Fruit fly (Drosophila melanogaster) whole organism, embryonic: Measurements from ENCODE around the gene CG18131.

Experiments
- Ada2b ChIP-seq: fragments of 200-800 bp; sonication (Bioruptor generic); IDR thresholded peaks from 2 replicates; pipeline ENCODE4 v1.3.6; 2022; ENCODE audit warnings: missing biosample characterization, missing genetic modification characterization
- Aef1 ChIP-seq: fragments of 200-800 bp; sonication (Bioruptor generic); IDR thresholded peaks from 3 replicates; pipeline ENCODE4 v1.3.6; 2022; ENCODE audit warnings: missing biosample characterization, missing genetic modification characterization
- Antp ChIP-seq: fragments of 200-800 bp; sonication (Bioruptor generic); optimal IDR thresholded peaks from 3 replicates; lab custom pipeline; 2016; ENCODE audit warnings: missing biosample characterization, missing genetic modification characterization
- CG10267 ChIP-seq: fragments of 200-800 bp; sonication (Bioruptor generic); optimal IDR thresholded peaks from 2 replicates; lab custom pipeline; 2018; ENCODE audit warnings: missing biosample characterization, mild to moderate bottlenecking, missing genetic modification characterization, moderate library complexity
- CG10431 ChIP-seq: fragments of 200-800 bp; sonication (Bioruptor generic); optimal IDR thresholded peaks from 3 replicates; lab custom pipeline; 2018; ENCODE audit warnings: missing biosample characterization, mild to moderate bottlenecking, missing genetic modification characterization
- CG10543 ChIP-seq: fragments of 200-800 bp; sonication (Bioruptor generic); optimal IDR thresholded peaks from 3 replicates; lab custom pipeline; 2017; ENCODE audit warnings: missing biosample characterization, mild to moderate bottlenecking, missing genetic modification characterization, moderate library complexity
- CG10565 ChIP-seq: fragments of 200-800 bp; sonication (Bioruptor generic); optimal IDR thresholded peaks from 3 replicates; lab custom pipeline; 2016; ENCODE audit warnings: missing biosample characterization, mild to moderate bottlenecking, missing genetic modification characterization
- CG13894 ChIP-seq: fragments of 200-800 bp; sonication (Bioruptor generic); optimal IDR thresholded peaks from 3 replicates; lab custom pipeline; 2018; ENCODE audit warnings: missing biosample characterization, mild to moderate bottlenecking, missing genetic modification characterization, moderate library complexity
- CG16863 ChIP-seq: fragments of 200-800 bp; sonication (Bioruptor generic); optimal IDR thresholded peaks from 3 replicates; lab custom pipeline; 2016; ENCODE audit warnings: missing biosample characterization, missing genetic modification characterization
- CG2120 ChIP-seq: fragments of 200-800 bp; sonication (Bioruptor generic); optimal IDR thresholded peaks from 3 replicates; lab custom pipeline; 2016; ENCODE audit warnings: missing biosample characterization, missing genetic modification characterization
- CG31441 ChIP-seq: fragments of 200-800 bp; sonication (Bioruptor generic); IDR thresholded peaks from 2 replicates; pipeline ENCODE4 v1.3.6; 2022; ENCODE audit warnings: missing biosample characterization, missing genetic modification characterization
- CG33213 ChIP-seq: fragments of 200-800 bp; sonication (Bioruptor generic); optimal IDR thresholded peaks from 3 replicates; lab custom pipeline; 2016; ENCODE audit warnings: missing biosample characterization, missing genetic modification characterization
- CG4820 ChIP-seq: fragments of 200-800 bp; sonication (Bioruptor generic); optimal IDR thresholded peaks from 3 replicates; lab custom pipeline; 2016; ENCODE audit warnings: missing biosample characterization, missing genetic modification characterization
- CG6854 ChIP-seq: fragments of 200-800 bp; sonication (Bioruptor generic); optimal IDR thresholded peaks from 3 replicates; lab custom pipeline; 2017; ENCODE audit warnings: missing biosample characterization, mild to moderate bottlenecking, missing genetic modification characterization
- CG8290 ChIP-seq, 3 experiments: fragments of 200-800 bp; sonication (Bioruptor generic); optimal IDR thresholded peaks; 2 replicates each; lab custom pipeline; 2016 to 2019; ENCODE audit warnings: missing biosample characterization in 3 of 3, missing genetic modification characterization in 3 of 3, mild to moderate bottlenecking in 2 of 3, moderate library complexity in 1 of 3
- CoRest ChIP-seq: fragments of 200-800 bp; sonication (Bioruptor generic); optimal IDR thresholded peaks from 3 replicates; lab custom pipeline; 2018; ENCODE audit warnings: missing biosample characterization, mild to moderate bottlenecking, missing genetic modification characterization, moderate library complexity
- Dbx ChIP-seq: fragments of 200-800 bp; sonication (Bioruptor generic); IDR thresholded peaks from 3 replicates; pipeline ENCODE4 v1.3.6; 2022; ENCODE audit warnings: missing biosample characterization, missing genetic modification characterization
- Deaf1 ChIP-seq: fragments of 200-800 bp; optimal IDR thresholded peaks from 3 replicates; lab custom pipeline; 2019; ENCODE audit warnings: missing biosample characterization, mild to moderate bottlenecking, missing genetic modification characterization, moderate library complexity
- Doc2 ChIP-seq: fragments of 200-800 bp; sonication (Bioruptor generic); IDR thresholded peaks from 2 replicates; pipeline ENCODE4 v1.3.6; 2022; ENCODE audit warnings: missing biosample characterization, missing genetic modification characterization
- Eip74EF ChIP-seq, 2 experiments: fragments of 200-800 bp in 1 of 2; fragments of >200 bp in 1 of 2; sonication (Bioruptor generic) in 1 of 2; optimal IDR thresholded peaks; 2 replicates each; lab custom pipeline; 2017 to 2019; ENCODE audit warnings: missing biosample characterization in 2 of 2, missing genetic modification characterization in 2 of 2, mild to moderate bottlenecking in 1 of 2, moderate library complexity in 1 of 2
- HLH3B ChIP-seq: fragments of 200-800 bp; sonication (Bioruptor generic); IDR thresholded peaks from 2 replicates; pipeline ENCODE4 v1.3.6; 2022; ENCODE audit warnings: missing biosample characterization, missing genetic modification characterization
- Hey ChIP-seq: fragments of 200-800 bp; sonication (Bioruptor generic); optimal IDR thresholded peaks from 3 replicates; lab custom pipeline; 2018; ENCODE audit warnings: missing biosample characterization, mild to moderate bottlenecking, missing genetic modification characterization
- HmgD ChIP-seq: fragments of 200-800 bp; sonication (Bioruptor generic); optimal IDR thresholded peaks from 3 replicates; lab custom pipeline; 2016; ENCODE audit warnings: missing biosample characterization, missing genetic modification characterization
- Lhr ChIP-seq: fragments of 200-800 bp; sonication (Bioruptor generic); optimal IDR thresholded peaks from 3 replicates; lab custom pipeline; 2017; ENCODE audit warnings: mild to moderate bottlenecking, missing biosample characterization, missing genetic modification reagents, missing genetic modification characterization
- Meics ChIP-seq: fragments of 200-800 bp; sonication (Bioruptor generic); optimal IDR thresholded peaks from 2 replicates; lab custom pipeline; 2017; ENCODE audit warnings: missing biosample characterization, mild to moderate bottlenecking, missing genetic modification characterization
- Pdp1 ChIP-seq, 2 experiments: fragments of 200-800 bp; sonication (Bioruptor generic); optimal IDR thresholded peaks; 3 replicates each; lab custom pipeline; 2016; ENCODE audit warnings: missing biosample characterization in 2 of 2, missing genetic modification characterization in 2 of 2, mild to moderate bottlenecking in 1 of 2, moderate library complexity in 1 of 2
- Tbp ChIP-seq: fragments of >200 bp; optimal IDR thresholded peaks from 2 replicates; lab custom pipeline; 2018; ENCODE audit warnings: missing biosample characterization, missing genetic modification characterization
- Trl ChIP-seq, 3 experiments: fragments of >200 bp in 2 of 3; fragments of 200-800 bp in 1 of 3; sonication (Bioruptor generic) in 1 of 3; optimal IDR thresholded peaks; 2 replicates in 1 of 3; 3 replicates in 2 of 3; lab custom pipeline; 2016 to 2017; ENCODE audit warnings: missing biosample characterization in 1 of 3, missing genetic modification characterization in 1 of 3
- Xrp1 ChIP-seq: fragments of 200-800 bp; sonication (Bioruptor generic); IDR thresholded peaks from 2 replicates; pipeline ENCODE4 v1.3.6; 2022; ENCODE audit warnings: missing biosample characterization, missing genetic modification characterization
- ash1 ChIP-seq: fragments of 200-800 bp; sonication (Bioruptor generic); optimal IDR thresholded peaks from 2 replicates; lab custom pipeline; 2018; ENCODE audit warnings: missing biosample characterization, mild to moderate bottlenecking, missing genetic modification characterization
- cas ChIP-seq: fragments of 200-800 bp; sonication (Bioruptor generic); IDR thresholded peaks from 2 replicates; pipeline ENCODE4 v1.3.6; 2022; ENCODE audit warnings: missing biosample characterization, missing genetic modification characterization
- cato ChIP-seq: fragments of 200-800 bp; sonication (Bioruptor generic); optimal IDR thresholded peaks from 2 replicates; lab custom pipeline; 2016; ENCODE audit warnings: missing biosample characterization, missing genetic modification characterization, borderline replicate concordance
- caup ChIP-seq: fragments of 200-800 bp; sonication (Bioruptor generic); optimal IDR thresholded peaks from 3 replicates; lab custom pipeline; 2017; ENCODE audit warnings: missing biosample characterization, mild to moderate bottlenecking, missing genetic modification characterization, moderate library complexity; ENCODE audit not compliant: severe bottlenecking
- da ChIP-seq: fragments of 200-800 bp; sonication (Bioruptor generic); optimal IDR thresholded peaks from 2 replicates; lab custom pipeline; 2016; ENCODE audit warnings: missing biosample characterization, missing genetic modification characterization
- dm ChIP-seq: fragments of 200-800 bp; sonication (Bioruptor generic); optimal IDR thresholded peaks from 3 replicates; lab custom pipeline; 2016; ENCODE audit warnings: missing biosample characterization, missing genetic modification characterization
- dmrt99B ChIP-seq: fragments of 200-800 bp; sonication (Bioruptor generic); optimal IDR thresholded peaks from 2 replicates; lab custom pipeline; 2018; ENCODE audit warnings: missing biosample characterization, mild to moderate bottlenecking, missing genetic modification characterization, moderate library complexity
- gem ChIP-seq: fragments of 200-800 bp; sonication (Bioruptor generic); optimal IDR thresholded peaks from 2 replicates; lab custom pipeline; 2019; ENCODE audit warnings: missing biosample characterization, mild to moderate bottlenecking, missing genetic modification characterization, moderate library complexity
- insv ChIP-seq, 2 experiments: fragments of 200-800 bp; sonication (Bioruptor generic); optimal IDR thresholded peaks; 3 replicates each; lab custom pipeline; 2016 to 2018; ENCODE audit warnings: missing biosample characterization in 2 of 2, missing genetic modification characterization in 2 of 2
- kni ChIP-seq: fragments of 200-800 bp; sonication (Bioruptor generic); optimal IDR thresholded peaks from 3 replicates; lab custom pipeline; 2017; ENCODE audit warnings: mild to moderate bottlenecking, missing biosample characterization, missing genetic modification reagents, missing genetic modification characterization
- nerfin-2 ChIP-seq: fragments of 200-800 bp; sonication (Bioruptor generic); IDR thresholded peaks from 2 replicates; pipeline ENCODE4 v1.3.6; 2022; ENCODE audit warnings: missing biosample characterization, missing genetic modification characterization; ENCODE audit not compliant: partially characterized antibody
- nom ChIP-seq: fragments of 200-800 bp; sonication (Bioruptor generic); optimal IDR thresholded peaks from 2 replicates; lab custom pipeline; 2017; ENCODE audit warnings: missing biosample characterization, missing genetic modification characterization, mild to moderate bottlenecking, moderate library complexity, missing genetic modification reagents
- repo ChIP-seq: fragments of 200-800 bp; sonication (Bioruptor generic); optimal IDR thresholded peaks from 2 replicates; lab custom pipeline; 2016; ENCODE audit warnings: missing biosample characterization, missing genetic modification characterization
- row ChIP-seq: fragments of 200-800 bp; sonication (Bioruptor generic); IDR thresholded peaks from 3 replicates; pipeline ENCODE4 v1.3.6; 2022; ENCODE audit warnings: missing biosample characterization, missing genetic modification characterization
- sna ChIP-seq: fragments of 200-800 bp; sonication (Bioruptor generic); IDR thresholded peaks from 2 replicates; pipeline ENCODE4 v1.3.6; 2022; ENCODE audit warnings: missing biosample characterization, missing genetic modification characterization; ENCODE audit not compliant: partially characterized antibody
- ssp ChIP-seq: fragments of 200-800 bp; sonication (Bioruptor generic); IDR thresholded peaks from 2 replicates; pipeline ENCODE4 v1.3.6; 2022; ENCODE audit warnings: missing biosample characterization, missing genetic modification characterization
- tap ChIP-seq: fragments of 200-800 bp; optimal IDR thresholded peaks from 3 replicates; lab custom pipeline; 2019; ENCODE audit warnings: missing biosample characterization, mild to moderate bottlenecking, missing genetic modification characterization, moderate library complexity
- tio ChIP-seq: fragments of 200-800 bp; sonication (Bioruptor generic); optimal IDR thresholded peaks from 2 replicates; lab custom pipeline; 2017; ENCODE audit warnings: missing biosample characterization, missing genetic modification characterization, inconsistent platforms
- yki ChIP-seq: fragments of >200 bp; optimal IDR thresholded peaks from 3 replicates; lab custom pipeline; 2018
- z ChIP-seq: fragments of 200-800 bp; sonication (Bioruptor generic); IDR thresholded peaks from 3 replicates; pipeline ENCODE4 v1.3.6; 2022; ENCODE audit warnings: missing biosample characterization, missing genetic modification characterization
- zf30C ChIP-seq: fragments of 200-800 bp; sonication (Bioruptor generic); optimal IDR thresholded peaks from 3 replicates; lab custom pipeline; 2018; ENCODE audit warnings: missing biosample characterization, mild to moderate bottlenecking, missing genetic modification characterization
- zfh2 ChIP-seq: fragments of 200-800 bp; sonication (Bioruptor generic); optimal IDR thresholded peaks from 2 replicates; lab custom pipeline; 2016; ENCODE audit warnings: missing biosample characterization, missing genetic modification characterization

CG18131 gene

DNA sequence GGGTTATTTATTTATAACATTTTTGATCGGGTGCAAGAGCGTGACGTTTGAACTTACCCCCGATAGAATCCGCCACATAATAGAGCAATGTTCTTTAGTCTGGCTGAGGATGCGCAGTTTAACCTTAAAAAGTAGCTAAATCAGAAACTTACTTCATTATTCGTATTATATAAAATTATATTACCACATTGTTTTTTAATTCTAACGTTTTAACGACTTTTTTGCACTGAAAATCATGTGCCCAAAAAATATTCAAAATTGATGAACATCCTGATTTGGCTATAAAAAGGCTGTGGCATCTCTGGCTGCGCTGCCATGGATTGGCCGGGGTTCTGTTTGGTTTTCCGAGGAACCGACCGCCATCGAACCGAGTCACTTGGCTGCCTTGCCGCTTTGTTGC, 30.4 kb downstream of the CG18131 start (continued):
- no peak for TF ChIP-seq CG10543
- no peak for TF ChIP-seq zfh2 (GFP tag; lab: Kevin White, UChicago)
- TF ChIP-seq Deaf1 (tag; lab: Kevin White, UChicago) = peak; percentile 39
- TF ChIP-seq CG10565 (GFP tag; lab: Kevin White, UChicago) = no peak
- TF ChIP-seq cas (GFP tag; lab: Robert Waterston, UW) = no peak
- no peak for TF ChIP-seq z (GFP tag; lab: Robert Waterston, UW)
- no peak for TF ChIP-seq CG13894 (tag; lab: Kevin White, UChicago)
- TF ChIP-seq yki (lab: Kevin White, UChicago) = no peak
- no peak for TF ChIP-seq zf30C (GFP tag; lab: Kevin White, UChicago)
- TF ChIP-seq CG8290 (GFP tag; optimal IDR thresholded peaks at IDR 0.05; lab: Kevin White, UChicago) = no peak
- TF ChIP-seq CG8290 (tag; optimal IDR thresholded peaks at IDR 0.05; lab: Kevin White, UChicago) = no peak
- no peak for TF ChIP-seq cato (GFP tag; lab: Kevin White, UChicago)
- TF ChIP-seq Trl (optimal IDR thresholded peaks at IDR 0.05; lab: Kevin White, UChicago) = no peak
- TF ChIP-seq Trl (GFP tag; optimal IDR thresholded peaks at IDR 0.05; lab: Kevin White, UChicago) = no peak
- TF ChIP-seq ash1 = no peak
- TF ChIP-seq Dbx = no peak
- peak; percentile 62 for TF ChIP-seq Xrp1
- no peak for TF ChIP-seq kni (GFP tag; lab: Kevin White, UChicago)
- no peak for TF ChIP-seq CoRest
- TF ChIP-seq dmrt99B = peak; percentile 7
- peak; percentile 70 for TF ChIP-seq row (GFP tag; lab: Robert Waterston, UW)
- no peak for TF ChIP-seq HLH3B (GFP tag; lab: Robert Waterston, UW)
- TF ChIP-seq tap (tag; lab: Kevin White, UChicago) = no peak
- TF ChIP-seq Antp (GFP tag; lab: Kevin White, UChicago) = no peak
- TF ChIP-seq CG16863 (GFP tag; lab: Kevin White, UChicago) = no peak
- no peak for TF ChIP-seq Pdp1 (GFP tag; optimal IDR thresholded peaks at IDR 0.05; lab: Kevin White, UChicago)
- no peak for TF ChIP-seq CG33213 (GFP tag; lab: Kevin White, UChicago)
- TF ChIP-seq Ada2b (GFP tag; lab: Robert Waterston, UW) = peak; percentile 5; the same call in 1 of the 2 replicates
- TF ChIP-seq HmgD = no peak
- no peak for TF ChIP-seq CG10431
- TF ChIP-seq Meics (GFP tag; lab: Kevin White, UChicago) = no peak
- peak; percentile 60 for TF ChIP-seq gem
- TF ChIP-seq nerfin-2 (GFP tag; lab: Robert Waterston, UW) = no peak
- TF ChIP-seq insv (GFP tag; optimal IDR thresholded peaks at IDR 0.05; lab: Kevin White, UChicago) = no peak
- no peak for TF ChIP-seq da (GFP tag; lab: Kevin White, UChicago)
- no peak for TF ChIP-seq CG6854 (GFP tag; lab: Kevin White, UChicago)
- TF ChIP-seq Lhr (GFP tag; lab: Kevin White, UChicago) = no peak
- peak; percentile 45; the same call in 1 of the 2 replicates for TF ChIP-seq CG31441 (GFP tag; lab: Robert Waterston, UW)
- TF ChIP-seq tio (GFP tag; lab: Kevin White, UChicago) = no peak
- no peak for TF ChIP-seq sna (GFP tag; lab: Robert Waterston, UW)
- no peak for TF ChIP-seq Doc2 (GFP tag; lab: Robert Waterston, UW)
- no peak for TF ChIP-seq Eip74EF (GFP tag; optimal IDR thresholded peaks at IDR 0.05; lab: Kevin White, UChicago)
- no peak; the same call in 1 of the 2 replicates for TF ChIP-seq ssp (GFP tag; lab: Robert Waterston, UW)
- TF ChIP-seq dm = no peak
- no peak for TF ChIP-seq Hey (tag; lab: Kevin White, UChicago)
- TF ChIP-seq Aef1 (GFP tag; lab: Robert Waterston, UW) = no peak
- TF ChIP-seq CG4820 (GFP tag; lab: Kevin White, UChicago) = no peak
- no peak for TF ChIP-seq repo (GFP tag; lab: Kevin White, UChicago)
- TF ChIP-seq CG10267 (tag; lab: Kevin White, UChicago) = peak; percentile 1
- TF ChIP-seq caup (GFP tag; lab: Kevin White, UChicago) = no peak
- TF ChIP-seq CG2120 = no peak
- TF ChIP-seq nom (GFP tag; lab: Kevin White, UChicago) = no peak
- TF ChIP-seq Tbp = no peak
